Fruit fly (Drosophila melanogaster) Kc167 (cell line): ENCODE measurements around the gene CG42367.

Source experiments
- Myc ChIP-seq: fragments of >200 bp; optimal IDR thresholded peaks from 2 replicates; lab custom pipeline; 2017; ENCODE audit warnings: missing external identifiers
- Sin3A ChIP-seq: fragments of >200 bp; optimal IDR thresholded peaks from 2 replicates; lab custom pipeline; 2018; ENCODE audit warnings: missing external identifiers
- h ChIP-seq: fragments of >200 bp; optimal IDR thresholded peaks from 3 replicates; lab custom pipeline; 2018; ENCODE audit warnings: missing external identifiers
- insv ChIP-seq: fragments of >200 bp; optimal IDR thresholded peaks from 3 replicates; lab custom pipeline; 2018; ENCODE audit warnings: missing external identifiers
- psq ChIP-seq: fragments of >200 bp; optimal IDR thresholded peaks from 2 replicates; lab custom pipeline; 2017; ENCODE audit warnings: missing external identifiers
- ttk ChIP-seq: sonication (Bioruptor generic); optimal IDR thresholded peaks from 2 replicates; lab custom pipeline; 2017; ENCODE audit warnings: missing external identifiers

CG42367 gene

DNA sequence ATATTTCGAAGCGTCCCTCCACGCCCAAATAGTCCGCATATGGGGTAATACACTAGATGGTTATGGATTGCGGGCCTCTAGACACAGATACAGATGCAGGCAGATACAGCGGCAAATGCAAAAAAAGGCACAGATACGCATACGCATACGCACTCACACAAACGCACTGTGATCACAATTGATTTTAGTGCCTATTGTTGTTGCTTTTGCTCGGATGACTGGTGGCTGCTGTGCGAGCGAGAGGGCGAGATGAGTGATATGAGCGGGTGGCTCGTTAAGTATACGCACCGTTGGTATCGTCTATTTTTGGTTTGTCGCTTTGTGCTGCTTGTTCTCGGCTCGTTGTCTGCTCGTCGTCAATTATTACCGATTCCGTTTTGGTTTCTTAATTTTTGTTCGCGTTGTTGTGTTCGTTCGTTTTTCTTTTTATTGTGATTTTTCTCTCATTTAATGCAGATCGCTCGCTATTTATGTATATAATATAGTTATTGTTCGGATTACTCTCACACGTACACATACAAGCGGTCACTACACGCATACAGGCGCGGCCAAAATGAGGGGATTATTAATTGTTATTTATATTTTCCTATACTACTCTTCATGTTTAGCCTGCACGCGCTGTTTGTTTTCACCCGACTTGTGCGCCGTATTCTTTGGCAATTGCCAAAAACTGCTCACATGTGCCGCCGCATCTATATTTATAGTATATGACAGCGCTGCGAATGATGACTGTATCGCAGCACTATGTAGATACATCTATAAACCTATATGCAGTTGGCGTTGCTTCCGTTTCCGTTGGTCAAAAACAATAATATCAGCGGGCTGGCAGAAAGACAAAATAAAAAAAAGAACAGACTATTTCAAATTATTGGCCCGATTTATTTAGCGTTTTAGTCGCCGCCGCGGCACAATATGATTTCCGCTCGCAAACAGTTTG lies 22.8 kb upstream of the CG42367 start:
- TF ChIP-seq ttk (no peak), h (lab: Kevin White, UChicago) (no peak), psq (no peak), insv (lab: Kevin White, UChicago) (no peak), Myc (lab: Kevin White, UChicago) (no peak), Sin3A (lab: Kevin White, UChicago) (no peak)

dm6 chr2L:9908468-9908967 lies 21.9 kb upstream of the CG42367 start, which contains the start of gene CG13124:
CG13124 (minus strand) TSS chr2L:9908633.
- TF ChIP-seq h (lab: Kevin White, UChicago): no peak
- TF ChIP-seq ttk: no peak
- no peak for TF ChIP-seq insv (lab: Kevin White, UChicago)
- TF ChIP-seq psq: no peak
- TF ChIP-seq Myc (lab: Kevin White, UChicago): no peak
- no peak for TF ChIP-seq Sin3A (lab: Kevin White, UChicago)

DNA sequence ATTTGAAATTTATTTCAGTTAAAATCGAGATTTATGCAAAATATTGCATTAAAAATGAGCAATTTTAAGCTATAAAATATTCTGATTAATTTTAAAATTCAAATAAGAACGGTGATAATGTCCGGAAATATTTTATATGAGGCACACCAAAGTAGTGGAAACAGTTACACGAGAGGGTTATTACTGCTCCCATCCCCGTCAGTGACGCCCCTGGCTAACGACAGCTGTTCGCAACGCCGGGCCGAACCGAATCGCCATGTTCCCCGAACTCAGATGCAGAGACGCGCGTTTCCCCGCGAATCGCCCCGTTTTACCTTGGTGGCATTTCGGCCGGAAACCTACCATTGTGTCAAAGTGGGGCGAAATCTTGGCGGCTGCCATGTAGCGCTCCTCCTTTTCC lies 18.6 kb upstream of the CG42367 start:
- TF ChIP-seq psq: no peak
- TF ChIP-seq ttk: no peak
- no peak for TF ChIP-seq Sin3A (lab: Kevin White, UChicago)
- TF ChIP-seq insv (lab: Kevin White, UChicago): no peak

dm6 chr2L:9912570-9913260 lies 17.7 kb upstream of the CG42367 start, which contains the start of the genes Etl1 and Srp54:
Etl1 (minus strand) TSS chr2L:9912608.
Srp54 (plus strand) TSS chr2L:9912911.
- TF ChIP-seq insv (lab: Kevin White, UChicago): no peak
- TF ChIP-seq Sin3A (lab: Kevin White, UChicago): no peak
- no peak for TF ChIP-seq psq
- TF ChIP-seq Myc (lab: Kevin White, UChicago): no peak
- TF ChIP-seq h (lab: Kevin White, UChicago): no peak
- no peak for TF ChIP-seq ttk

DNA sequence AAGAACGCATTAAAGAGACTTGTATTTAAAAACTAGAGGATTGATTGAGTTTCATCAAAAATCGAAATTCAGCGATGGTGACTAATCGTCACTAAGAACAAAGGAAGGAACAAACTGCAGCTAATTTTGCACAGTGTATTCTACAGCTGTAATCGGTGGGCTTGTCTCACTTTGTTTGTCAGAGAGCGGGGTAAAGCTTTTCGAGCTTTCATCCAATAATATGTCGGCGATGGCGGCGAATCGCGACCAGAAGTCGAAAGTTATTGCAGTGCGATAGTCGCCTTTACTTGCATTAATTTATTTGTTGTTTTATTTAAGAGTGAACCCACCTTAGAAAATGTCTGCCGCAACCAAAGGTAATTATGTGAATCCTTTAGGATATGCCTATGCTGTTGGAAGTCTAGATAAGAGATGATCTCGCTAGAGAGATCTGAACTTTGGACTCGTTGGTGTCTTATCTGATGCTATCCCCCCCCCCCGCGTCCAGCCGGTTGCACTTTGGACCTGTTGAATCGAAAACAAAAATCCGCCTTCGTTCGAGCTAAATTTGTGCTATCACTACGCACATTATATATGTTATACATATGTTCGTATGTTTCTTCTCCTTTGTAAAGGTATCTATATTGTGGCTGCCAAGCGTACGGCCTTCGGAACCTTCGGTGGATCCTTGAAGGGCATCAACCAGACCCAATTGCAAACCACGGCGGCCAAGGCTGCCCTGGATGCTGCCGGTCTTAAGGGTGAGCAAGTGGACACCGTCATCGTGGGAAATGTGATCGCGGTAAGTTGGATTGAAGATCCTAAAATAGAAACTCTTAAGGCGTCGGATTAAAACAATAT lies 15.1 kb upstream of the CG42367 start, which contains the start of gene yip2:
Gene yip2 (plus strand): TSS at position 243 of the 840 bp plus-strand sequence.
- no peak for TF ChIP-seq Sin3A (lab: Kevin White, UChicago)
- TF ChIP-seq psq: no peak
- TF ChIP-seq Myc (lab: Kevin White, UChicago): no peak
- no peak for TF ChIP-seq h (lab: Kevin White, UChicago)
- no peak for TF ChIP-seq ttk

DNA sequence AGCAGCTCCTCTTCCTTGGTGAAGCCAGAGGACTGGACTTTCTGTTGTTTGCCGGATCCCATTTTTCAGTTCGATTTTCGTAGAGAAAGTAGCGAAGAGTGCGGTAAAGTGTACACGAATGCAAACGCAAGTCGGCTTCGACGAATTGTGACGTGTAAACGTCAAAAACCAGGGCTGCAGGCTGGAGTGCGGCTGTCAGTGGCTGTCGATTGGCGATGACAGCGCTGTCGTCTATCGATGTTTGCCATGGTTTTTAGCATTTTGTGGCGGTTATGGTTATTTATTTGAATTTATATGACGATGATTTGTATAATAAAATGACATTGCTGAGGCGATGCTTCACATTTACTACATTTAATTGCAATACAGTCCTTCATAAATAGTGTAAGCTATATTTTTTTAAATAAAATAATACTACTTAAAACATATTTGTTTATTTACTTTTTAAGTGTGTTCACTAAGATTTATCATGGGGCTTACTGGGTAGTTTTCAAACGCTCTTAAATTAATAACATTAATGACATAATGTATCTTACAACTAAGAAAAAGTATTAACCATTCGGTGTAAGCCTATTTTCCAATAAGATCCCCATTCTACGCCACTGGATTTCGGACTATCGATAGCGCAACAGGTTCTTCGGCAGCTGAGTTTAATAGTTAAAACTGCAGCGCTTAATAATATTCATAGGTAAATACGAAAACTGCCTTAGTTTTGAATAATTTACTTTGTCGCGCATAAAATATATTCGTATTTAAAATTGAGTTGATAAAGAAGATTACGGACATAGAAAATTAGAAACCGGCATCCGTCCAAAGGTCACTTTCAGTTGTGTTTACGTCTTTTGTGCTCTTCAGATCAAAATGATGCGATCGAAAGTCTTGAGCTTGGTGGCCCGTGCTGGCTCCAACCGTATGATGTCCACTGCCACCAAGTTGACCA lies 12.1 kb upstream of the CG42367 start, which contains the start of the genes CG5885 and CG4598:
Gene CG5885 (minus strand): TSS at position 311 of the 940 bp plus-strand sequence.
Gene CG4598 (plus strand): TSS at position 599 of the 940 bp plus-strand sequence.
- no peak for TF ChIP-seq Sin3A (lab: Kevin White, UChicago)
- no peak for TF ChIP-seq h (lab: Kevin White, UChicago)
- TF ChIP-seq ttk: no peak
- TF ChIP-seq psq: no peak
- no peak for TF ChIP-seq insv (lab: Kevin White, UChicago)
- no peak for TF ChIP-seq Myc (lab: Kevin White, UChicago)

DNA sequence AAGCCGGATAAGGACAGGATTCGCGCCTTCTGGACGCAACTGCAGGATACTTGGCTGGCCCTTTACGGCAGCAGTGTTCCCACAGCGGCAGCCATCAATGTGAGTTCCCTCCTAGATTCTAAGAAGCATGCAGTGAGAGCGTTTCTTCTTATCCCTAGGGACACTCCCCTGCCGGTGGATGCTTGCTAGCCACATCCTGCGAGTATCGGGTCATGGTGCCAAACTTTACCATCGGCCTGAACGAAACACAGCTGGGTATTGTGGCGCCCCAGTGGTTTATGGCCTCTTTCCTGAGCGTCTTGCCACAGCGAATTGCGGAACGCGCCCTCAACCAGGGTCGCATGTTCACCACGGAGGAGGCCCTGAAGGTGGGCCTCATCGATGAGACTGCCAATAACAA lies 11.2 kb upstream of the CG42367 start:
- TF ChIP-seq Sin3A (lab: Kevin White, UChicago): no peak
- TF ChIP-seq psq: no peak
- no peak for TF ChIP-seq h (lab: Kevin White, UChicago)
- TF ChIP-seq insv (lab: Kevin White, UChicago): no peak
- no peak for TF ChIP-seq Myc (lab: Kevin White, UChicago)
- no peak for TF ChIP-seq ttk

dm6 chr2L:9919949-9920348 lies 10.4 kb upstream of the CG42367 start, which contains the start of gene CG4594:
CG4594 (plus strand) TSS chr2L:9920160.
- TF ChIP-seq Sin3A (lab: Kevin White, UChicago) (no peak), psq (no peak), Myc (lab: Kevin White, UChicago) (no peak), h (lab: Kevin White, UChicago) (no peak), insv (lab: Kevin White, UChicago) (no peak), ttk (no peak)

DNA sequence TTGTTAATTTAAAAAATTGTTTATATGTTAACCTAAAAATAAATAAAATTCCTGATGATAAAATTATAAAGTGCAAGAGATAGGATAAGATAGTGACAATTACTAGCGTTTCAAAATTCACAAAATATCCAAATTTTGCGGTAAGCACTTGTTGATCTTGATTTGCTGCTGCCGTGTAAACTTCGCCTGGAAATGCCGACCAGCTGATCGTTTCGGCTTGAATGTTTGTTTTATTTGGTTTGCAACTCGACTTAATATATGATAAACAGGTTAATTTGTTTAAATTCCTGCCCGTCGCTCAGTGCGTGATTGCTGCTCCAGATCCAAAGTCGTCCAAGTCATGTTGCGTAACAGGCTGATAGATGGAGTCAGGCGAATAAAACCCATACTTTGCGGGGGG lies 9.0 kb upstream of the CG42367 start, which contains the start of gene CG4592:
Gene CG4592 (plus strand): TSS at position 233 of the 400 bp plus-strand sequence.
- TF ChIP-seq insv (lab: Kevin White, UChicago) (no peak), Myc (lab: Kevin White, UChicago) (no peak), psq (no peak), h (lab: Kevin White, UChicago) (no peak), Sin3A (lab: Kevin White, UChicago) (no peak), ttk (no peak)

DNA sequence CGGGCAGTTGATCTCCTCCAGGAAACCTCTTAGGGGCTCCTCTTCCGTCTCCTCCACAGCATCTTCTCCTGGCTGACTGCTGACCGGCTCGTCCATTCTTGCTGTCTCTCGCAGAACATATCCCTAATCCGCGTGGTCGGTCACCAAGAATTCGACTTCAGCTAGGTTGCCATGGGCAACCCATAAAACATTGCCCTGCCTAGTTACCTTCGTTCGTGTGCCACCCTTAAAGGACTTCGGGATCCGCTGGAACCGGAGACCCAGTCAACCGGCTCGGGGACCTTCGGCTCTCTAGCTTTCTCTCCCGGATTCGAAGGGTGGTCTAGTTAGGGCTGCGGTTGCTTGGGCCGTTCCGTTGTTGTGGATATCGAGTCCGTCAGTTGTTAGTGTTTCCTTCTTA lies 5.6 kb upstream of the CG42367 start, which contains the start of the genes TbCMF46 and CG42366:
Gene TbCMF46 (minus strand): TSS at position 101 of the 400 bp plus-strand sequence.
Gene CG42366 (plus strand): TSS at position 397 of the 400 bp plus-strand sequence.
- TF ChIP-seq insv (lab: Kevin White, UChicago) (no peak), Sin3A (lab: Kevin White, UChicago) (no peak), h (lab: Kevin White, UChicago) (no peak), psq (no peak), ttk (no peak), Myc (lab: Kevin White, UChicago) (no peak)
